Worm (Caenorhabditis elegans) whole organism, L4/young adult: ENCODE measurements around the gene srg-39.

Source experiments
- W03F9.2 ChIP-seq: fragments of 150-350 bp; optimal IDR thresholded peaks from 2 replicates; lab custom pipeline; 2014; ENCODE audit warnings: missing biosample characterization, missing genetic modification characterization
- dao-5 ChIP-seq: sonication (generic microtip); optimal IDR thresholded peaks from 2 replicates; lab custom pipeline; 2016; ENCODE audit warnings: missing genotype, missing genetic modification characterization, moderate library complexity, missing compliant biosample characterization
- him-1 ChIP-seq: sonication (generic microtip); optimal IDR thresholded peaks from 2 replicates; lab custom pipeline; 2016; ENCODE audit warnings: missing genotype, missing genetic modification reagents, missing genetic modification characterization, missing compliant biosample characterization

srg-39 gene

ce11 chrV:11104408-11104807, 47.8 kb downstream of the srg-39 start:
- no peak for TF ChIP-seq dao-5 (tag; lab: Kevin White, UChicago)
- TF ChIP-seq W03F9.2 (tag; lab: Kevin White, UChicago) = no peak
- no peak for TF ChIP-seq him-1
